Fruit fly (Drosophila melanogaster): ENCODE data around the gene how.

DNA sequence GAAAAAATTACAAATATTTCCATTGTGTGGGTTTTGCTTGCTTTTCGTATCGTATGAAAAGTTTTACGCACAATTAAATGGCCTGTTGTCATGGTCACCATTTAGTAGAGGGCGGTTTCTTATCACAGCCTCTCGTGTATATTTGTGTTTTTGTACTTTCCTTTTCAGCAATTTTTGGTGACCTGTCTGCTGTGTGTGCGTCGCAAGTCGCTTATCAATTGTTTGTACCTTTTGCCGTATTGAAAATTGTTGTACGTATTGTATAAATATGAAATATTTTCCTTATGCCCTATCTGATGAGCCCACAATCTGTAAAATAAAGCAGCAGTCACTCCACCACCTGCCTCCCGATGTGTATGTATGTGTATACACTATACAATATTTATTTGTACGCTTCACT lies 24.4 kb downstream of the how start:
- TF ChIP-seq CG8478 (optimal IDR thresholded peaks at IDR 0.05), result no peak
- no peak for TF ChIP-seq CTCF (optimal IDR thresholded peaks at IDR 0.05)

All from S2 (cell line).